Worm (Caenorhabditis elegans) whole organism, early embryonic: ENCODE results near the gene ptr-1.

Source experiments
- ceh-13 ChIP-seq: fragments of 200-800 bp; sonication (Bioruptor generic); optimal IDR thresholded peaks from 2 replicates; lab custom pipeline; 2018; ENCODE audit warnings: mild to moderate bottlenecking, missing genetic modification characterization, missing compliant biosample characterization
- hmg-4 ChIP-seq: fragments of 200-800 bp; sonication (Bioruptor generic); optimal IDR thresholded peaks from 2 replicates; lab custom pipeline; 2018; ENCODE audit warnings: mild to moderate bottlenecking, missing genetic modification characterization, missing compliant biosample characterization

DNA sequence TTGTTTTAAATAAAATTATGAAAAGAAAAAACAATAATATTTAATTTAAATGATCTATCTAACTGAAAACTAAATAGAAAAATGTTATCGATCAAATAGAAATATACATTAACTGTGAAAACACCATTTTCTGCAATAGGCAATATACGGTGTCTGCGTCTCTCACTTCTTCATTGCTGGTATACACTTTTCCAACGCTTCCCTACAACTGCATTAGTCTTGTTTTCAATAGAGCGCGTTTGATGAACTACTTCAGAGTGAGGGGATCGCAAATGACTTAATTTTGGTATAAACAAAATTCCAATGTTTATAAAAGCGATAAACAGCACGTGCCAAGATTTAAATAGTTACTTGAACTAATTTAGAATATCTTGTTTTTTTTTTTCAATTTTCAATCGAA, 31.0 kb upstream of the ptr-1 start:
- TF ChIP-seq ceh-13 = no peak
- no peak for TF ChIP-seq hmg-4 (GFP tag; lab: Kevin White, UChicago)
